Fruit fly (Drosophila melanogaster): ENCODE data around the gene CG15330.

DNA sequence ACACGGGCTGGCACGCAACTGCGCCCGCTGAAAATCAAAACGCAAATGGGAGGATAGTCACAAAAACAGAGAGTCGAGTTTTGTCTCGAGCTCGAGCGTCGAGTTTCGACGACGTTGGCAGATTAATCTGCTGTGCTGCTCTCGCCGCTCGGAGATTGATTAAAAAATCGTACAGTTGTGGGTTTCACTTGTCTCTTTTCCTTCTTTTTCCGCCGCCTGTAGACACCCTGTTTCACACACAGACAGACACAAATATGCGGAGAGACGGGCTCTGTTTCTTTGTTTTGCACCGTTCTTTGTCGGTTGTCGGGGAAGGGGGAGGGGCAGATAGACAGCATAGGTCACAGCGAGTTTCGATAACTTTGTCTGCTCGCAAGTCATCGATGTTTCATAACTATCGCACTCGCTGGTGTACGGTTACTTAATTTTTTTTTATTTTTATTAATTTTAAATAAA lies 9.0 kb upstream of the CG15330 start, which contains the start of gene orion:
- peak; percentile 91 for TF ChIP-seq pad (GFP tag; optimal IDR thresholded peaks at IDR 0.05)
- no peak for TF ChIP-seq CG7101 (tag; optimal IDR thresholded peaks at IDR 0.05)
- TF ChIP-seq CG5204 (GFP tag; optimal IDR thresholded peaks at IDR 0.05), result no peak
- TF ChIP-seq Crg-1 (GFP tag; optimal IDR thresholded peaks at IDR 0.05), result no peak
- no peak for TF ChIP-seq kay (GFP tag; ENCODE audit: borderline replicate concordance)
- TF ChIP-seq CG7045 (GFP tag; optimal IDR thresholded peaks at IDR 0.05), result no peak
- no peak for TF ChIP-seq Hr96 (GFP tag; optimal IDR thresholded peaks at IDR 0.05)
